Fruit fly (Drosophila melanogaster) whole organism: ENCODE measurements around the gene tral.

Experiments
- Dll ChIP-seq: fragments of >200 bp; optimal IDR thresholded peaks from 2 replicates; lab custom pipeline; 2017
- pan ChIP-seq: fragments of >200 bp; optimal IDR thresholded peaks from 2 replicates; lab custom pipeline; 2017
- psq ChIP-seq: fragments of >200 bp; optimal IDR thresholded peaks from 2 replicates; lab custom pipeline; 2017

- no peak for TF ChIP-seq pan (lab: Kevin White, UChicago)
- no peak for TF ChIP-seq psq
- no peak for TF ChIP-seq Dll (lab: Kevin White, UChicago)
Measured at dm6 chr3L:12482246-12482645, 32.6 kb upstream of the tral start, which contains the start of gene CG33725.
